Worm (Caenorhabditis elegans) whole organism, late embryonic: Measurements from ENCODE around the gene srh-85.

Experiments
- C08G9.2 ChIP-seq: sonication (generic microtip); optimal IDR thresholded peaks from 2 replicates; lab custom pipeline; 2016; ENCODE audit warnings: mild to moderate bottlenecking, missing genetic modification characterization, moderate library complexity, missing compliant biosample characterization
- C38D4.7 ChIP-seq: fragments of 200-800 bp; sonication (Bioruptor generic); optimal IDR thresholded peaks from 2 replicates; lab custom pipeline; 2018; ENCODE audit warnings: mild to moderate bottlenecking, missing genetic modification characterization, moderate library complexity, missing compliant biosample characterization
- K02D7.2 ChIP-seq: sonication (generic microtip); optimal IDR thresholded peaks from 2 replicates; lab custom pipeline; 2017; ENCODE audit warnings: mild to moderate bottlenecking, missing genetic modification characterization, missing compliant biosample characterization
- Y22D7AL.16 ChIP-seq: sonication (generic microtip); optimal IDR thresholded peaks from 2 replicates; lab custom pipeline; 2016; ENCODE audit warnings: missing genetic modification characterization, missing compliant biosample characterization
- ama-1 ChIP-seq: fragments of 150-350 bp; optimal IDR thresholded peaks from 2 replicates; lab custom pipeline; 2014
- ceh-18 ChIP-seq: sonication (generic microtip); optimal IDR thresholded peaks from 2 replicates; lab custom pipeline; 2016; ENCODE audit warnings: missing genetic modification characterization, missing compliant biosample characterization
- ceh-19 ChIP-seq: fragments of 200-800 bp; sonication (Bioruptor generic); optimal IDR thresholded peaks from 2 replicates; lab custom pipeline; 2018; ENCODE audit warnings: mild to moderate bottlenecking, missing genetic modification characterization, missing compliant biosample characterization
- ceh-22 ChIP-seq: sonication (generic microtip); optimal IDR thresholded peaks from 2 replicates; lab custom pipeline; 2017; ENCODE audit warnings: missing biosample characterization, missing genetic modification characterization
- ceh-24 ChIP-seq: sonication (generic microtip); optimal IDR thresholded peaks from 2 replicates; lab custom pipeline; 2016; ENCODE audit warnings: mild to moderate bottlenecking, missing genetic modification characterization, missing compliant biosample characterization
- ceh-30 ChIP-seq: fragments of 150-350 bp; optimal IDR thresholded peaks from 2 replicates; lab custom pipeline; 2014; ENCODE audit warnings: missing biosample characterization, missing genetic modification characterization
- ceh-34 ChIP-seq: sonication (generic microtip); optimal IDR thresholded peaks from 2 replicates; lab custom pipeline; 2016; ENCODE audit warnings: mild to moderate bottlenecking, missing genetic modification characterization, missing compliant biosample characterization
- ceh-45 ChIP-seq: fragments of 200-800 bp; sonication (Bioruptor generic); IDR thresholded peaks from 2 replicates; pipeline ENCODE4 v1.3.6; 2022; ENCODE audit warnings: missing genetic modification reagents, missing genetic modification characterization, missing compliant biosample characterization
- ceh-48 ChIP-seq: sonication (generic microtip); optimal IDR thresholded peaks from 2 replicates; lab custom pipeline; 2016; ENCODE audit warnings: missing genetic modification characterization, inconsistent platforms, missing compliant biosample characterization
- che-1 ChIP-seq: sonication (generic microtip); optimal IDR thresholded peaks from 2 replicates; lab custom pipeline; 2016; ENCODE audit warnings: mild to moderate bottlenecking, missing genetic modification characterization, missing compliant biosample characterization
- dmd-4 ChIP-seq: sonication (generic microtip); optimal IDR thresholded peaks from 2 replicates; lab custom pipeline; 2016; ENCODE audit warnings: borderline replicate concordance, missing genetic modification characterization, missing compliant biosample characterization
- eyg-1 ChIP-seq: sonication (generic microtip); optimal IDR thresholded peaks from 2 replicates; lab custom pipeline; 2016; ENCODE audit warnings: missing genotype, missing genetic modification characterization, missing compliant biosample characterization
- fax-1 ChIP-seq: sonication (generic microtip); optimal IDR thresholded peaks from 2 replicates; lab custom pipeline; 2016; ENCODE audit warnings: missing genotype, missing genetic modification characterization, missing compliant biosample characterization
- fkh-10 ChIP-seq: fragments of 150-350 bp; optimal IDR thresholded peaks from 2 replicates; lab custom pipeline; 2014; ENCODE audit warnings: missing biosample characterization, missing genetic modification reagents, missing genetic modification characterization
- fkh-6 ChIP-seq: sonication (generic microtip); optimal IDR thresholded peaks from 2 replicates; lab custom pipeline; 2016; ENCODE audit warnings: missing genetic modification characterization, missing compliant biosample characterization
- gmeb-2 ChIP-seq: sonication (generic microtip); optimal IDR thresholded peaks from 2 replicates; lab custom pipeline; 2016; ENCODE audit warnings: missing genetic modification characterization, inconsistent platforms, missing compliant biosample characterization
- hlh-6 ChIP-seq: sonication (generic microtip); optimal IDR thresholded peaks from 2 replicates; lab custom pipeline; 2016; ENCODE audit warnings: missing genotype, missing genetic modification characterization, missing compliant biosample characterization
- lin-11 ChIP-seq: fragments of 200-800 bp; sonication (Bioruptor generic); optimal IDR thresholded peaks from 2 replicates; lab custom pipeline; 2018; ENCODE audit warnings: mild to moderate bottlenecking, missing genetic modification characterization, missing compliant biosample characterization
- nfya-1 ChIP-seq: sonication (generic microtip); optimal IDR thresholded peaks from 2 replicates; lab custom pipeline; 2017; ENCODE audit warnings: missing genetic modification characterization, mild to moderate bottlenecking, missing compliant biosample characterization, antibody characterized with exemption, moderate library complexity
- nhr-11 ChIP-seq: fragments of 150-350 bp; optimal IDR thresholded peaks from 2 replicates; lab custom pipeline; 2014; ENCODE audit warnings: missing biosample characterization, missing genetic modification characterization
- npax-4 ChIP-seq: sonication (generic microtip); optimal IDR thresholded peaks from 2 replicates; lab custom pipeline; 2016; ENCODE audit warnings: missing genetic modification characterization, missing compliant biosample characterization
- odd-2 ChIP-seq: sonication (generic microtip); optimal IDR thresholded peaks from 2 replicates; lab custom pipeline; 2017; ENCODE audit warnings: antibody characterized with exemption, mild to moderate bottlenecking, missing genetic modification characterization, missing compliant biosample characterization
- pat-9 ChIP-seq: fragments of 200-800 bp; sonication (Bioruptor generic); optimal IDR thresholded peaks from 2 replicates; lab custom pipeline; 2018; ENCODE audit warnings: mild to moderate bottlenecking, missing genetic modification characterization, moderate library complexity, missing compliant biosample characterization
- pha-2 ChIP-seq: sonication (generic microtip); optimal IDR thresholded peaks from 2 replicates; lab custom pipeline; 2017; ENCODE audit warnings: mild to moderate bottlenecking, missing genetic modification characterization, missing compliant biosample characterization
- pha-4 ChIP-seq: fragments of 150-350 bp; optimal IDR thresholded peaks from 2 replicates; lab custom pipeline; 2018; ENCODE audit warnings: missing biosample characterization, missing genetic modification reagents, missing genetic modification characterization
- pros-1 ChIP-seq: fragments of 150-350 bp; optimal IDR thresholded peaks from 2 replicates; lab custom pipeline; 2014; ENCODE audit warnings: missing biosample characterization, missing genetic modification reagents, missing genetic modification characterization
- rnt-1 ChIP-seq: sonication (generic microtip); optimal IDR thresholded peaks from 2 replicates; lab custom pipeline; 2016; ENCODE audit warnings: missing genetic modification characterization, missing compliant biosample characterization
- sdc-2 ChIP-seq: sonication (generic microtip); optimal IDR thresholded peaks from 2 replicates; lab custom pipeline; 2016; ENCODE audit warnings: missing genotype, missing genetic modification characterization, missing compliant biosample characterization
- sox-2 ChIP-seq: fragments of 200-800 bp; sonication (Bioruptor generic); IDR thresholded peaks from 2 replicates; pipeline ENCODE4 v1.3.6; 2022; ENCODE audit warnings: missing genetic modification reagents, missing genetic modification characterization, missing compliant biosample characterization
- sox-4 ChIP-seq: sonication (generic microtip); optimal IDR thresholded peaks from 2 replicates; lab custom pipeline; 2017; ENCODE audit warnings: mild to moderate bottlenecking, missing genetic modification characterization, inconsistent platforms, missing compliant biosample characterization
- syd-9 ChIP-seq: sonication (generic microtip); optimal IDR thresholded peaks from 2 replicates; lab custom pipeline; 2016; ENCODE audit warnings: mild to moderate bottlenecking, missing genetic modification characterization, moderate library complexity, missing compliant biosample characterization
- tbx-2 ChIP-seq: sonication (generic microtip); optimal IDR thresholded peaks from 2 replicates; lab custom pipeline; 2016; ENCODE audit warnings: missing genetic modification characterization, missing compliant biosample characterization
- tbx-7 ChIP-seq: sonication (generic microtip); optimal IDR thresholded peaks from 2 replicates; lab custom pipeline; 2016; ENCODE audit warnings: missing genotype, missing genetic modification characterization, missing compliant biosample characterization
- unc-3 ChIP-seq, 2 experiments: fragments of 200-800 bp in 1 of 2; sonication (Bioruptor generic) in 1 of 2; sonication (generic microtip) in 1 of 2; conservative IDR thresholded peaks in 1 of 2; optimal IDR thresholded peaks in 1 of 2; 2 replicates each; pipeline versions ENCODE4 v1.3.6 to Lab custom; 2016 to 2022; ENCODE audit warnings: missing compliant biosample characterization in 2 of 2, missing genetic modification characterization in 2 of 2, missing genetic modification reagents in 1 of 2
- unc-42 ChIP-seq: sonication (generic microtip); optimal IDR thresholded peaks from 2 replicates; lab custom pipeline; 2016; ENCODE audit warnings: missing genotype, missing genetic modification characterization, missing compliant biosample characterization
- unc-55 ChIP-seq: sonication (generic microtip); optimal IDR thresholded peaks from 2 replicates; lab custom pipeline; 2017; ENCODE audit warnings: missing biosample characterization, missing genetic modification reagents, missing genetic modification characterization
- unc-86 ChIP-seq: sonication (generic microtip); optimal IDR thresholded peaks from 2 replicates; lab custom pipeline; 2016; ENCODE audit warnings: missing genetic modification characterization, missing compliant biosample characterization

The srh-85 gene

DNA sequence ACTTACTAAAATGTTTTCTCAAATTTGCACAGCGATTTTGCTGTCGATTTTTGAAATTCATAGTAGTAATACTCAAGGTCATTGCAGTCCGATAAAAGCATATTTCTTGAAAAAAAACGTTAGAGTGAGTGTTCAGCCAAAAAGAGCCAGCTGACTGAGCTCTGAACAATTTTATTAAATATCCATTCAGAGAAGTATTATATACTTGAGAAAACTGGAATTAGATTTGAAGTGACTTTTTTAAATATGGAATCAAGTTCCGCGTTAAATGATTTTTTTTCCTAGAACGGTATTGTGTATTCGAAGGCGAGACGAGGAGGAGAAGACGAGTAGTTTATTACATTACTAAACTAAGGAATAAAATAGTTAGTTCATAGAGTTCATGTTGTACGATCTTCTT lies 4.2 kb upstream of the srh-85 start, which contains the start of gene srw-121:
Gene srw-121, minus strand, starts transcription at position 101 of the 400 bp plus-strand sequence.
- TF ChIP-seq fkh-10 (no peak), ama-1 (lab: Kevin White, UChicago) (no peak), rnt-1 (tag; lab: Kevin White, UChicago) (no peak), ceh-30 (no peak), odd-2 (tag; lab: Kevin White, UChicago) (no peak), sdc-2 (tag; lab: Kevin White, UChicago) (no peak), ceh-45 (GFP tag; lab: Robert Waterston, UW) (no peak), ceh-22 (tag; lab: Kevin White, UChicago) (no peak), sox-4 (tag; lab: Kevin White, UChicago) (no peak)

DNA sequence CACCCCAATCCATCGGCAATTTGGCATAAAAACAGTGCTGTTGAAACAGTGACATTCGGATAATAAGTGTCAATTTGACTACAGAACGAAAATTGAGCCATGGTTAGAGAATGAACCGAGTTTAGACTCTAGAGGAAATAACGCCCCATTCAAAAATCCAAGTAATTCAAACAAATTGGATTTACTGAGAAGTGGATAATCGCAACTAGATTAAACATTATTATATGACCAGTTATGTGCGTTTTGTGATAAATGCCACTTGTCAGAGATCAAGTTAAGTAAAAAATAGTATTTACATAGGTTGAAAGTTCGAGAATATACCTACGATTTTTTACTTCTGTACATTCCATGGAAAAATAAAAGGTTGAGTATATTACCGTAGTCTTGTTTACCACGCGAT lies 2.0 kb downstream of the srh-85 start, which contains the start of gene srw-139:
Gene srw-139, minus strand, starts transcription at position 101 of the 400 bp plus-strand sequence.
- TF ChIP-seq ama-1 (lab: Kevin White, UChicago) (no peak), ceh-48 (no peak), ceh-19 (GFP tag; lab: Kevin White, UChicago) (no peak), fkh-6 (tag; lab: Kevin White, UChicago) (no peak), C08G9.2 (no peak), C38D4.7 (GFP tag; lab: Kevin White, UChicago) (no peak), pros-1 (tag; lab: Kevin White, UChicago) (no peak), unc-3 (GFP tag; conservative IDR thresholded peaks at IDR 0.05; lab: Robert Waterston, UW) (no peak), unc-3 (tag; optimal IDR thresholded peaks at IDR 0.05; lab: Kevin White, UChicago) (no peak), che-1 (tag; lab: Kevin White, UChicago) (no peak), npax-4 (tag; lab: Kevin White, UChicago) (no peak), unc-55 (no peak), lin-11 (tag; lab: Kevin White, UChicago) (no peak), eyg-1 (tag; lab: Kevin White, UChicago) (no peak), nfya-1 (tag; lab: Kevin White, UChicago) (no peak), unc-86 (tag; lab: Kevin White, UChicago) (no peak), tbx-7 (tag; lab: Kevin White, UChicago) (no peak), sdc-2 (tag; lab: Kevin White, UChicago) (no peak), fax-1 (tag; lab: Kevin White, UChicago) (no peak), nhr-11 (no peak), unc-42 (no peak)

DNA sequence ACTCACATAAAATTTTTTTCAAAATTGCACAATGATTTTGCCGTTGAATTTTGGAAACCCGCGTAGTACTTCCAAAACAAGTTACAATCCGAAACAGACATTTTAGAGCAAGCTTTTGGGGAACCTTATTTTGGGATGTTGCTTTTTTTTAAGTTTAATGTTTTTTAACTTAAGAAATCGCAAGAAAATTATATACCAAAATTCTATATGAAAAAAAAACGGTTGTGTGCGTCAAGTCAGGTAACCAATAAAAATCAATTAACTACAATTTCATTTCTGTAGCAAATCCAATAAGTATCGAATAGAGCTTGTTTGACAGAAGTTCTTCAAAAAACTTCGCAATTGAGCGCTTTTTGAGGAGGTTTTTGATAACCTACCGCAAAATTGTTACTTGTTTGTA lies 4.0 kb downstream of the srh-85 start, which contains the start of gene srw-117:
Gene srw-117, minus strand, starts transcription at position 101 of the 400 bp plus-strand sequence.
- TF ChIP-seq K02D7.2 (no peak), pha-2 (no peak), pat-9 (tag; lab: Kevin White, UChicago) (no peak), ceh-34 (tag; lab: Kevin White, UChicago) (no peak), pha-4 (tag; lab: Kevin White, UChicago) (no peak), ceh-30 (no peak), sox-2 (GFP tag; lab: Robert Waterston, UW) (no peak), ceh-18 (tag; lab: Kevin White, UChicago) (no peak), ceh-24 (no peak), tbx-2 (tag; lab: Kevin White, UChicago) (no peak), dmd-4 (no peak), hlh-6 (tag; lab: Kevin White, UChicago) (no peak), Y22D7AL.16 (tag; lab: Kevin White, UChicago) (no peak), gmeb-2 (no peak), ama-1 (lab: Kevin White, UChicago) (no peak), C38D4.7 (GFP tag; lab: Kevin White, UChicago) (no peak), unc-3 (GFP tag; conservative IDR thresholded peaks at IDR 0.05; lab: Robert Waterston, UW) (no peak), unc-3 (tag; optimal IDR thresholded peaks at IDR 0.05; lab: Kevin White, UChicago) (no peak), syd-9 (tag; lab: Kevin White, UChicago) (no peak)
